Worm (Caenorhabditis elegans) whole organism, L3 larva: ENCODE results near the gene F58B4.3.

ENCODE experiments used
- R02D3.7 ChIP-seq: fragments of 150-350 bp; optimal IDR thresholded peaks from 2 replicates; lab custom pipeline; 2014; ENCODE audit warnings: missing biosample characterization, missing genetic modification characterization
- ceh-16 ChIP-seq: sonication (generic microtip); optimal IDR thresholded peaks from 2 replicates; lab custom pipeline; 2017; ENCODE audit warnings: missing biosample characterization, missing genetic modification characterization
- ceh-9 ChIP-seq: sonication (generic microtip); optimal IDR thresholded peaks from 2 replicates; lab custom pipeline; 2018; ENCODE audit warnings: missing biosample characterization, missing genetic modification characterization
- egl-27 ChIP-seq: sonication (generic microtip); optimal IDR thresholded peaks from 4 replicates; lab custom pipeline; 2017; ENCODE audit warnings: missing biosample characterization, missing genetic modification reagents, missing genetic modification characterization
- nfya-1 ChIP-seq: sonication (generic microtip); optimal IDR thresholded peaks from 2 replicates; lab custom pipeline; 2017; ENCODE audit warnings: missing genetic modification characterization, mild to moderate bottlenecking, missing compliant biosample characterization, antibody characterized with exemption, moderate library complexity; ENCODE audit not compliant: insufficient read depth
- pha-4 ChIP-seq: fragments of 150-350 bp; optimal IDR thresholded peaks from 2 replicates; lab custom pipeline; 2014; ENCODE audit warnings: missing biosample characterization, missing genetic modification reagents, missing genetic modification characterization
- snpc-4 ChIP-seq: fragments of 150-350 bp; optimal IDR thresholded peaks from 2 replicates; lab custom pipeline; 2014; ENCODE audit warnings: missing biosample characterization, missing genetic modification characterization
- unc-39 ChIP-seq: sonication (generic microtip); optimal IDR thresholded peaks from 4 replicates; lab custom pipeline; 2017; ENCODE audit warnings: missing biosample characterization, missing genetic modification characterization
- ztf-4 ChIP-seq: fragments of 150-350 bp; optimal IDR thresholded peaks from 2 replicates; lab custom pipeline; 2014; ENCODE audit warnings: missing biosample characterization, missing genetic modification characterization

ce11 chrV:10887564-10887963 is 42.0 kb upstream of the F58B4.3 start:
- TF ChIP-seq ceh-16, result no peak
- no peak for TF ChIP-seq pha-4
- TF ChIP-seq R02D3.7 (tag; lab: Kevin White, UChicago), result no peak
- TF ChIP-seq nfya-1, result no peak
- no peak for TF ChIP-seq ceh-9 (tag; lab: Kevin White, UChicago)
- TF ChIP-seq snpc-4, result no peak
- TF ChIP-seq unc-39, result no peak
- no peak for TF ChIP-seq egl-27 (tag; lab: Kevin White, UChicago)
- no peak for TF ChIP-seq ztf-4 (tag; lab: Kevin White, UChicago)
